Worm (Caenorhabditis elegans): Measurements from ENCODE around the gene repo-1.
A peak's percentile ranks its signal among the peaks of the same experiment; 100 is the strongest.

repo-1 gene

ce11 chrIV:12084178-12084577 is at the start of gene repo-1:
Gene repo-1 (plus strand): TSS chrIV:12084478.
- no peak for TF ChIP-seq atf-7 (tag; optimal IDR thresholded peaks at IDR 0.05)
- TF ChIP-seq Y53G8AR.9 (GFP tag; conservative IDR thresholded peaks at IDR 0.05), result 0 out of 2 replicates have a peak, but pooled peaks have one; percentile 27

DNA sequence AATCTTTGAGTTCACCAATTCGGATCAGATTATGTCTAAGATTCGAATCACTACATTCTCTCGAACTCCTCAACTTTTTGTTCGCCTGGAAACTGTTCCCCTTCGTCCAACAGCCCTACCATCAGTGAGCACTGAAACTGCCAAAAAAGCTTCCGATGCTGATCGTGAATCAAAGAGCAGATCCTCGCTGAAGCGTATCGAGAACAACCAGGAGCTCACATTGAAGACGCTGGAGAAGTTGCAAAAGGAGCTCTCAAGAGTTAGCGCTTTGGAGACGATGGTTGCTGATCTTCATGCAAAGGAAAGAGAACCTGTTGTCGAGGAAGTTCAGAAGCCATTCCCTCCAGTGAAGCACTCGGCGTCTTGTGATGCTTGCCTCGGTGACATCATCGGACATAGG is 49.5 kb upstream of the repo-1 start:
- TF ChIP-seq attf-6 (GFP tag; IDR thresholded peaks at IDR 0.05), result 0 out of 2 replicates have a peak, but pooled peaks have one; percentile 35
- TF ChIP-seq mxl-1 (tag; optimal IDR thresholded peaks at IDR 0.05), result no peak
- no peak for TF ChIP-seq B0019.2 (GFP tag; conservative IDR thresholded peaks at IDR 0.05)
- 0 out of 2 replicates have a peak, but pooled peaks have one; percentile 12 for TF ChIP-seq zfh-2 (GFP tag; conservative IDR thresholded peaks at IDR 0.05)
- TF ChIP-seq C17E4.6 (GFP tag; IDR thresholded peaks at IDR 0.05), result no peak
- TF ChIP-seq ama-1 (optimal IDR thresholded peaks at IDR 0.05), result peak; percentile 59
- TF ChIP-seq ama-1 (GFP tag; optimal IDR thresholded peaks at IDR 0.05), result no peak
- peak; percentile 19; the same call in 1 of the 2 replicates for TF ChIP-seq cebp-2 (GFP tag; IDR thresholded peaks at IDR 0.05)
- TF ChIP-seq F22D6.2 (tag; optimal IDR thresholded peaks at IDR 0.05), result no peak
- no peak for TF ChIP-seq ztf-28 (GFP tag; IDR thresholded peaks at IDR 0.05)
- TF ChIP-seq ekl-4 (GFP tag; IDR thresholded peaks at IDR 0.05), result 0 out of 2 replicates have a peak, but pooled peaks have one; percentile 12

DNA sequence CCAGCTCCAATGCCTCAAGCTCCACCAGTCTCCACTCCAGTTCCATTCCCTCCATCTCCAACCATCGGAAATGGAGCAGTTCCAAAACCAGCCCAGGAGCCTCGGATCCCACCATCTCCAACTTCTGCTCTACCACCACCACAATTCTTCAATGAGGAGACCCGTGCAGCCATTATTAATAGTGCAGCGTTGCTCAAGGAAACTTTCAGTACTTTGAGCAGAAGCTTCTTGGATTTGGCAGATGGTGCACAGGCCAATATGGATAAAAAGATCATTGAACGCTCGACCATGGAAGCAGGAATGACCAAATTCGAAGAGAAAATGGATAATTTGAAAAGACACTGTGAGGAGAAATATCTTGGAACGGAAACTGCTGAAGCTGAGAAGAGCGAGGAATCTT is 48.9 kb upstream of the repo-1 start:
- TF ChIP-seq nfya-1 (tag; optimal IDR thresholded peaks at IDR 0.05; ENCODE audit: borderline replicate concordance, insufficient read depth) (no peak), repo-1 (tag; optimal IDR thresholded peaks at IDR 0.05) (no peak), aptf-2 (GFP tag; conservative IDR thresholded peaks at IDR 0.05) (no peak), ztf-22 (GFP tag; optimal IDR thresholded peaks at IDR 0.05) (no peak), F57C9.4 (tag; optimal IDR thresholded peaks at IDR 0.05) (no peak), zfh-2 (GFP tag; conservative IDR thresholded peaks at IDR 0.05) (0 out of 2 replicates have a peak, but pooled peaks have one; percentile 4), aptf-3 (GFP tag; IDR thresholded peaks at IDR 0.05) (no peak), lin-26 (GFP tag; IDR thresholded peaks at IDR 0.05) (0 out of 2 replicates have a peak, but pooled peaks have one; percentile 8), Y53G8AR.9 (GFP tag; conservative IDR thresholded peaks at IDR 0.05) (no peak), F52B5.7 (tag; optimal IDR thresholded peaks at IDR 0.05) (no peak)

- TF ChIP-seq B0019.2 (GFP tag; conservative IDR thresholded peaks at IDR 0.05) (no peak), nfyb-1 (GFP tag; IDR thresholded peaks at IDR 0.05) (peak; percentile 77; the same call in 1 of the 2 replicates), nfya-1 (tag; optimal IDR thresholded peaks at IDR 0.05; ENCODE audit: borderline replicate concordance, insufficient read depth) (no peak), ets-4 (GFP tag; optimal IDR thresholded peaks at IDR 0.05) (no peak), repo-1 (tag; optimal IDR thresholded peaks at IDR 0.05) (peak; percentile 76), ztf-25 (GFP tag; IDR thresholded peaks at IDR 0.05) (no peak), ztf-22 (GFP tag; optimal IDR thresholded peaks at IDR 0.05) (no peak), ZK185.1 (tag; optimal IDR thresholded peaks at IDR 0.05; ENCODE audit: poor library complexity, severe bottlenecking) (peak; percentile 35), gei-17 (GFP tag; optimal IDR thresholded peaks at IDR 0.05) (peak; percentile 41), lin-54 (GFP tag; optimal IDR thresholded peaks at IDR 0.05) (peak; percentile 4), snpc-1.1 (tag; optimal IDR thresholded peaks at IDR 0.05; ENCODE audit: insufficient read depth) (no peak), hmg-20 (GFP tag; IDR thresholded peaks at IDR 0.05) (no peak), nfya-2 (GFP tag; IDR thresholded peaks at IDR 0.05) (no peak), hmg-1.2 (GFP tag; IDR thresholded peaks at IDR 0.05) (0 out of 2 replicates have a peak, but pooled peaks have one; percentile 8), F39B2.1 (GFP tag; IDR thresholded peaks at IDR 0.05) (no peak), T07F8.4 (tag; optimal IDR thresholded peaks at IDR 0.05) (no peak), ama-1 (optimal IDR thresholded peaks at IDR 0.05) (peak; percentile 49), ama-1 (GFP tag; optimal IDR thresholded peaks at IDR 0.05) (no peak), cebp-1 (GFP tag; IDR thresholded peaks at IDR 0.05) (no peak), cebp-1 (tag; optimal IDR thresholded peaks at IDR 0.05) (peak; percentile 63), aptf-2 (GFP tag; conservative IDR thresholded peaks at IDR 0.05) (no peak), ceh-27 (GFP tag; optimal IDR thresholded peaks at IDR 0.05) (no peak), F33H1.4 (GFP tag; IDR thresholded peaks at IDR 0.05) (no peak), lin-26 (GFP tag; IDR thresholded peaks at IDR 0.05) (no peak; the same call in 1 of the 2 replicates), hsf-1 (GFP tag; IDR thresholded peaks at IDR 0.05) (no peak), pha-4 (tag; optimal IDR thresholded peaks at IDR 0.05) (no peak), ztf-6 (GFP tag; IDR thresholded peaks at IDR 0.05) (no peak), hrde-1 (tag; optimal IDR thresholded peaks at IDR 0.05; ENCODE audit: borderline replicate concordance) (no peak), pbrm-1 (GFP tag; IDR thresholded peaks at IDR 0.05) (0 out of 2 replicates have a peak, but pooled peaks have one; percentile 33)
Observed at ce11 chrIV:12036924-12037323, 47.4 kb upstream of the repo-1 start.
